Fruit fly (Drosophila melanogaster): ENCODE results near the gene CG11583.

The CG11583 gene

dm6 chr3L:4310604-4311003, 28.0 kb upstream of the CG11583 start:
- TF ChIP-seq Spps (tag; optimal IDR thresholded peaks at IDR 0.05) (no peak), dmrt99B (tag; optimal IDR thresholded peaks at IDR 0.05) (peak; percentile 1), CG7745 (tag; optimal IDR thresholded peaks at IDR 0.05) (no peak), CG13296 (GFP tag; optimal IDR thresholded peaks at IDR 0.05) (no peak), Poxn (GFP tag; IDR thresholded peaks at IDR 0.05) (no peak), eve (GFP tag; optimal IDR thresholded peaks at IDR 0.05) (peak in 1 of 2 experiments; percentile 49), row (GFP tag; IDR thresholded peaks at IDR 0.05) (no peak), vvl (GFP tag; IDR thresholded peaks at IDR 0.05) (peak; percentile 34; the same call in 1 of the 2 replicates), sens (GFP tag) (peak; percentile 61), gem (tag; optimal IDR thresholded peaks at IDR 0.05) (peak; percentile 22), sisA (GFP tag; IDR thresholded peaks at IDR 0.05) (peak; percentile 16; the same call in 1 of the 2 replicates), CG1024 (GFP tag; IDR thresholded peaks at IDR 0.05) (no peak), Hr51 (GFP tag; optimal IDR thresholded peaks at IDR 0.05) (peak in 1 of 2 experiments; percentile 10), Sox102F (GFP tag; optimal IDR thresholded peaks at IDR 0.05) (peak; percentile 47), CG12104 (GFP tag; optimal IDR thresholded peaks at IDR 0.05) (no peak), unpg (GFP tag; optimal IDR thresholded peaks at IDR 0.05) (peak; percentile 5), ATbp (GFP tag; optimal IDR thresholded peaks at IDR 0.05) (peak; percentile 21), pan (optimal IDR thresholded peaks at IDR 0.05) (no peak), pan (GFP tag; optimal IDR thresholded peaks at IDR 0.05 in 1 of 2, IDR thresholded peaks at IDR 0.05 in 1 of 2) (peak in 1 of 2 experiments; percentile 8), Asciz (GFP tag; optimal IDR thresholded peaks at IDR 0.05) (peak; percentile 23), ci (GFP tag; IDR thresholded peaks at IDR 0.05) (0 out of 3 replicates have a peak, but pooled peaks have one; percentile 31), cad (GFP tag; optimal IDR thresholded peaks at IDR 0.05) (no peak), Med (GFP tag) (peak; percentile 65), CG11504 (tag; optimal IDR thresholded peaks at IDR 0.05) (peak; percentile 30)

dm6 chr3L:4307691-4308383, 25.2 kb upstream of the CG11583 start, which contains the start of gene dyl:
Gene dyl, minus strand, starts transcription at chr3L:4307718.
- TF ChIP-seq gsb-n (tag; optimal IDR thresholded peaks at IDR 0.05) (peak; percentile 13), Kr (GFP tag; optimal IDR thresholded peaks at IDR 0.05) (no peak), kni (GFP tag; optimal IDR thresholded peaks at IDR 0.05) (peak; percentile 86), CG15011 (GFP tag; optimal IDR thresholded peaks at IDR 0.05) (no peak), CG7987 (GFP tag; optimal IDR thresholded peaks at IDR 0.05) (no peak), vvl (GFP tag; IDR thresholded peaks at IDR 0.05) (peak; percentile 55; the same call in 1 of the 2 replicates), C15 (GFP tag; IDR thresholded peaks at IDR 0.05) (no peak), CG12769 (tag; optimal IDR thresholded peaks at IDR 0.05) (peak; percentile 9), CG11504 (tag; optimal IDR thresholded peaks at IDR 0.05) (no peak), CG4617 (GFP tag; optimal IDR thresholded peaks at IDR 0.05; ENCODE audit: borderline replicate concordance) (no peak), Pdp1 (GFP tag; optimal IDR thresholded peaks at IDR 0.05) (peak in 1 of 2 experiments; percentile 88), Deaf1 (tag; optimal IDR thresholded peaks at IDR 0.05) (peak; percentile 86), Nf-YB (GFP tag; optimal IDR thresholded peaks at IDR 0.05) (no peak), sd (tag; optimal IDR thresholded peaks at IDR 0.05) (peak; percentile 33), Blimp-1 (GFP tag; optimal IDR thresholded peaks at IDR 0.05) (peak; percentile 78), Dll (GFP tag; IDR thresholded peaks at IDR 0.05; ENCODE audit: partially characterized antibody) (no peak), lilli (GFP tag; optimal IDR thresholded peaks at IDR 0.05) (no peak), Hr78 (GFP tag; optimal IDR thresholded peaks at IDR 0.05) (peak in 1 of 2 experiments; percentile 68), CG5245 (GFP tag; optimal IDR thresholded peaks at IDR 0.05) (no peak), bbx (GFP tag; IDR thresholded peaks at IDR 0.05; ENCODE audit: partially characterized antibody) (0 out of 2 replicates have a peak, but pooled peaks have one; percentile 3), oc (tag; optimal IDR thresholded peaks at IDR 0.05) (peak; percentile 68), CG17912 (GFP tag; optimal IDR thresholded peaks at IDR 0.05) (no peak), CG4404 (GFP tag; IDR thresholded peaks at IDR 0.05) (no peak)
